Fruit fly (Drosophila melanogaster): ENCODE measurements around the gene CG13284.

The CG13284 gene

dm6 chr2L:16848670-16849069 lies at the start of gene CG13284:
Gene CG13284, minus strand, starts transcription at chr2L:16848716.
- TF ChIP-seq CG12768 (GFP tag; optimal IDR thresholded peaks at IDR 0.05) (peak; percentile 15), CG14711 (tag; optimal IDR thresholded peaks at IDR 0.05) (no peak)

- TF ChIP-seq pad (GFP tag; optimal IDR thresholded peaks at IDR 0.05) (no peak), CG11617 (GFP tag; optimal IDR thresholded peaks at IDR 0.05) (no peak), CG7101 (tag; optimal IDR thresholded peaks at IDR 0.05) (no peak), CG12768 (GFP tag; optimal IDR thresholded peaks at IDR 0.05) (no peak), toe (GFP tag; optimal IDR thresholded peaks at IDR 0.05) (no peak), CG7045 (GFP tag; optimal IDR thresholded peaks at IDR 0.05) (no peak), Crg-1 (GFP tag; optimal IDR thresholded peaks at IDR 0.05) (no peak), ovo (GFP tag; optimal IDR thresholded peaks at IDR 0.05) (no peak), Mnt (GFP tag; optimal IDR thresholded peaks at IDR 0.05) (no peak)
These were observed 41.1 kb upstream of the CG13284 start, which contains the start of gene CG42556 for dm6 chr2L:16889608-16890007. Gene CG42556, plus strand, starts transcription at chr2L:16889908.

- peak; percentile 45 for TF ChIP-seq Mnt (GFP tag; optimal IDR thresholded peaks at IDR 0.05)
- TF ChIP-seq CG14711 (tag; optimal IDR thresholded peaks at IDR 0.05), result no peak
- TF ChIP-seq cic (GFP tag; optimal IDR thresholded peaks at IDR 0.05), result peak; percentile 90
- TF ChIP-seq CG33017 (tag; optimal IDR thresholded peaks at IDR 0.05), result no peak
- peak in 1 of 2 experiments; percentile 56 for TF ChIP-seq cnc (optimal IDR thresholded peaks at IDR 0.05)
- peak; percentile 15 for TF ChIP-seq tj (GFP tag; optimal IDR thresholded peaks at IDR 0.05)
- peak; percentile 24 for TF ChIP-seq kay (GFP tag; ENCODE audit: borderline replicate concordance)
These were observed 40.3 kb upstream of the CG13284 start for dm6 chr2L:16888574-16889376.

dm6 chr2L:16887660-16888573 lies 39.4 kb upstream of the CG13284 start, which contains the start of the genes osi and tweek:
Gene osi, minus strand, starts transcription at chr2L:16887966.
Gene tweek, plus strand, starts transcription at chr2L:16888490.
- no peak for TF ChIP-seq CG14711 (tag; optimal IDR thresholded peaks at IDR 0.05)
- no peak for TF ChIP-seq Crg-1 (GFP tag; optimal IDR thresholded peaks at IDR 0.05)
- TF ChIP-seq kay (GFP tag; ENCODE audit: borderline replicate concordance), result peak; percentile 99
- peak; percentile 1 for TF ChIP-seq tj (GFP tag; optimal IDR thresholded peaks at IDR 0.05)
- peak; percentile 82 for TF ChIP-seq CG5204 (GFP tag; optimal IDR thresholded peaks at IDR 0.05)
- peak; percentile 42 for TF ChIP-seq CG33017 (tag; optimal IDR thresholded peaks at IDR 0.05)
- peak; percentile 78 for TF ChIP-seq Mnt (GFP tag; optimal IDR thresholded peaks at IDR 0.05)
- no peak for TF ChIP-seq cic (GFP tag; optimal IDR thresholded peaks at IDR 0.05)
- no peak for TF ChIP-seq ovo (GFP tag; optimal IDR thresholded peaks at IDR 0.05)
- TF ChIP-seq Hr96 (GFP tag; optimal IDR thresholded peaks at IDR 0.05), result peak; percentile 56
- peak; percentile 75 for TF ChIP-seq toe (GFP tag; optimal IDR thresholded peaks at IDR 0.05)
- peak; percentile 8 for TF ChIP-seq bab1 (GFP tag; optimal IDR thresholded peaks at IDR 0.05)
- TF ChIP-seq cnc (optimal IDR thresholded peaks at IDR 0.05), result no peak
- TF ChIP-seq Clk (GFP tag; optimal IDR thresholded peaks at IDR 0.05), result no peak
- TF ChIP-seq CG12768 (GFP tag; optimal IDR thresholded peaks at IDR 0.05), result peak; percentile 8
- TF ChIP-seq pad (GFP tag; optimal IDR thresholded peaks at IDR 0.05), result peak; percentile 68
- peak; percentile 51 for TF ChIP-seq CG7101 (tag; optimal IDR thresholded peaks at IDR 0.05)
- peak; percentile 11 for TF ChIP-seq CG7045 (GFP tag; optimal IDR thresholded peaks at IDR 0.05)
- peak; percentile 58 for TF ChIP-seq CG1620 (GFP tag; optimal IDR thresholded peaks at IDR 0.05)
- peak; percentile 43 for TF ChIP-seq CG11617 (GFP tag; optimal IDR thresholded peaks at IDR 0.05)

- TF ChIP-seq kay (GFP tag; ENCODE audit: borderline replicate concordance), result peak; percentile 84
- peak; percentile 59 for TF ChIP-seq Mnt (GFP tag; optimal IDR thresholded peaks at IDR 0.05)
- peak; percentile 46 for TF ChIP-seq CG11617 (GFP tag; optimal IDR thresholded peaks at IDR 0.05)
- TF ChIP-seq ovo (GFP tag; optimal IDR thresholded peaks at IDR 0.05), result no peak
- TF ChIP-seq tj (GFP tag; optimal IDR thresholded peaks at IDR 0.05), result peak; percentile 24
- peak; percentile 98 for TF ChIP-seq cic (GFP tag; optimal IDR thresholded peaks at IDR 0.05)
- peak; percentile 36 for TF ChIP-seq CG33017 (tag; optimal IDR thresholded peaks at IDR 0.05)
- TF ChIP-seq CG7045 (GFP tag; optimal IDR thresholded peaks at IDR 0.05), result no peak
- TF ChIP-seq CG12768 (GFP tag; optimal IDR thresholded peaks at IDR 0.05), result peak; percentile 49
These were observed 37.9 kb upstream of the CG13284 start for dm6 chr2L:16886459-16886858.

dm6 chr2L:16885347-16885746 lies 36.8 kb upstream of the CG13284 start:
- TF ChIP-seq Hr96 (GFP tag; optimal IDR thresholded peaks at IDR 0.05) (no peak), CG5204 (GFP tag; optimal IDR thresholded peaks at IDR 0.05) (no peak), Crg-1 (GFP tag; optimal IDR thresholded peaks at IDR 0.05) (no peak), CG11617 (GFP tag; optimal IDR thresholded peaks at IDR 0.05) (no peak), tj (GFP tag; optimal IDR thresholded peaks at IDR 0.05) (no peak), CG12768 (GFP tag; optimal IDR thresholded peaks at IDR 0.05) (no peak), Mnt (GFP tag; optimal IDR thresholded peaks at IDR 0.05) (no peak)

Data from whole organism, adult.